Fruit fly (Drosophila melanogaster) whole organism, adult: ENCODE measurements around the gene CG43346.
A peak's percentile ranks its signal among the peaks of the same experiment; 100 is the strongest.

Experiments used
- CG11617 ChIP-seq: fragments of 200-800 bp; sonication (Bioruptor generic); optimal IDR thresholded peaks from 2 replicates; lab custom pipeline; 2017; ENCODE audit warnings: mild to moderate bottlenecking, missing biosample characterization, missing genetic modification reagents, missing genetic modification characterization
- CG12768 ChIP-seq: fragments of 200-800 bp; sonication (Bioruptor generic); optimal IDR thresholded peaks from 2 replicates; lab custom pipeline; 2017; ENCODE audit warnings: missing biosample characterization, missing genetic modification characterization, mild to moderate bottlenecking, moderate library complexity, missing genetic modification reagents
- CG14711 ChIP-seq: fragments of 200-800 bp; sonication (Bioruptor generic); optimal IDR thresholded peaks from 2 replicates; lab custom pipeline; 2018; ENCODE audit warnings: missing biosample characterization, mild to moderate bottlenecking, missing genetic modification characterization, moderate library complexity
- CG1620 ChIP-seq: fragments of 200-800 bp; sonication (Bioruptor generic); optimal IDR thresholded peaks from 2 replicates; lab custom pipeline; 2016; ENCODE audit warnings: missing biosample characterization, missing genetic modification characterization
- CG33017 ChIP-seq: fragments of 200-800 bp; sonication (Bioruptor generic); optimal IDR thresholded peaks from 2 replicates; lab custom pipeline; 2018; ENCODE audit warnings: missing biosample characterization, mild to moderate bottlenecking, missing genetic modification characterization, moderate library complexity
- CG5204 ChIP-seq: fragments of 200-800 bp; sonication (Bioruptor generic); optimal IDR thresholded peaks from 2 replicates; lab custom pipeline; 2016; ENCODE audit warnings: missing biosample characterization, missing genetic modification characterization
- CG7045 ChIP-seq: fragments of 200-800 bp; sonication (Bioruptor generic); optimal IDR thresholded peaks from 2 replicates; lab custom pipeline; 2017; ENCODE audit warnings: missing biosample characterization, mild to moderate bottlenecking, missing genetic modification characterization
- CG7101 ChIP-seq: fragments of 200-800 bp; sonication (Bioruptor generic); optimal IDR thresholded peaks from 2 replicates; lab custom pipeline; 2018; ENCODE audit warnings: missing biosample characterization, mild to moderate bottlenecking, missing genetic modification characterization, moderate library complexity
- Clk ChIP-seq: fragments of 200-800 bp; sonication (Bioruptor generic); optimal IDR thresholded peaks from 2 replicates; lab custom pipeline; 2017; ENCODE audit warnings: missing biosample characterization, missing genetic modification characterization
- Crg-1 ChIP-seq: fragments of 200-800 bp; sonication (Bioruptor generic); optimal IDR thresholded peaks from 2 replicates; lab custom pipeline; 2016; ENCODE audit warnings: missing biosample characterization, missing genetic modification characterization
- Hr96 ChIP-seq: fragments of 200-800 bp; sonication (Bioruptor generic); optimal IDR thresholded peaks from 2 replicates; lab custom pipeline; 2016; ENCODE audit warnings: missing biosample characterization, missing genetic modification characterization
- Mnt ChIP-seq: fragments of 200-800 bp; sonication (Bioruptor generic); optimal IDR thresholded peaks from 2 replicates; lab custom pipeline; 2016; ENCODE audit warnings: missing biosample characterization, mild to moderate bottlenecking, missing genetic modification characterization
- bab1 ChIP-seq: fragments of 200-800 bp; sonication (Bioruptor generic); optimal IDR thresholded peaks from 3 replicates; lab custom pipeline; 2019; ENCODE audit warnings: missing biosample characterization, mild to moderate bottlenecking, missing genetic modification characterization, moderate library complexity
- cic ChIP-seq: fragments of 200-800 bp; sonication (Bioruptor generic); optimal IDR thresholded peaks from 2 replicates; lab custom pipeline; 2017; ENCODE audit warnings: missing biosample characterization, mild to moderate bottlenecking, missing genetic modification characterization, moderate library complexity
- cnc ChIP-seq, 2 experiments: fragments of >200 bp; optimal IDR thresholded peaks; 2 replicates each; lab custom pipeline; 2017
- kay ChIP-seq: fragments of 200-800 bp; sonication (Bioruptor generic); peaks from one replicate; lab custom pipeline; 2016; ENCODE audit warnings: missing biosample characterization, missing genetic modification characterization, borderline replicate concordance
- ovo ChIP-seq: fragments of 200-800 bp; sonication (Bioruptor generic); optimal IDR thresholded peaks from 2 replicates; lab custom pipeline; 2016; ENCODE audit warnings: missing biosample characterization, missing genetic modification characterization
- pad ChIP-seq: fragments of 200-800 bp; sonication (Bioruptor generic); optimal IDR thresholded peaks from 3 replicates; lab custom pipeline; 2017; ENCODE audit warnings: missing biosample characterization, missing genetic modification characterization, mild to moderate bottlenecking, moderate library complexity, missing genetic modification reagents
- tj ChIP-seq: fragments of 200-800 bp; sonication (Bioruptor generic); optimal IDR thresholded peaks from 3 replicates; lab custom pipeline; 2017; ENCODE audit warnings: missing biosample characterization, mild to moderate bottlenecking, missing genetic modification characterization, moderate library complexity
- toe ChIP-seq: fragments of 200-800 bp; sonication (Bioruptor generic); optimal IDR thresholded peaks from 2 replicates; lab custom pipeline; 2016; ENCODE audit warnings: missing biosample characterization, missing genetic modification characterization

The CG43346 gene

DNA sequence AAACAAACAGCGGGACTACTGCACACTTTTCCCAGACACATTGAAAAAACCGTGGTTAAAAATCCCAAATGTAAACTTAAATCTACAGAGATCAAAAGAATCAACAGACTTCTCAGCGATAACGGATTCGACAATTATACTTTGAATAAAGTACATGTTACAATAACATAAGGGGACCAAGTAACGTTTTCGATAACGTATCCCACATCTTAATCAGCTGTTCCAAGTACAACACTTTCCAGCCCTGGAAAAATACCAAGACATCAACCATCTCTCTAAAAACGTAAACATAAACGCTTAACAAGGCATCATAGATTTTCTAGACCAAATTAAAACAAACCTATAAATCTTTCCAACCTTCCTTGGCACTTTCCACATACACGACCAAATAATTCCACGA, 14.5 kb downstream of the CG43346 start:
- TF ChIP-seq bab1 (GFP tag; lab: Kevin White, UChicago) (peak; percentile 22), Clk (GFP tag; lab: Kevin White, UChicago) (no peak)

DNA sequence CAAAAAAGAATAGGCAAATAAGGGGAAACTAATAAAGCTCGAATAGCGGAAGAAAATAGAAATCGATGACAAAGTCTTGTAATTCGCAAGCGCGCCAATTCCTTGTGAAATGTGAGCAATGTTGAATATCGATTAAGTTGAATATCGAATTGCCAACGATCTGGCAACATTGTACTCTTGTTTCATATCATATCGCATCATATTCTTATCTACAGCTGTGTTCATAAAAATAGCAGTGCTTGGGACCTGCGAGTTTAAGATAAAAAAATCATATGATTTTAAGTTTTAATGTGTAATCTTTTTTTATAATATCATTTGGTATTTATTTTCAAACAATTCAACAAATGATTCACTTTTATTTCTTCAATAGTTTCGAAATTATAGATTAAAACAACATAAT, 19.3 kb downstream of the CG43346 start:
- peak; percentile 1 for TF ChIP-seq CG1620 (GFP tag; lab: Kevin White, UChicago)
- TF ChIP-seq CG14711 (tag; lab: Kevin White, UChicago) = no peak
- TF ChIP-seq CG33017 (tag; lab: Kevin White, UChicago) = no peak
- TF ChIP-seq toe (GFP tag; lab: Kevin White, UChicago) = no peak
- peak; percentile 43 for TF ChIP-seq pad

DNA sequence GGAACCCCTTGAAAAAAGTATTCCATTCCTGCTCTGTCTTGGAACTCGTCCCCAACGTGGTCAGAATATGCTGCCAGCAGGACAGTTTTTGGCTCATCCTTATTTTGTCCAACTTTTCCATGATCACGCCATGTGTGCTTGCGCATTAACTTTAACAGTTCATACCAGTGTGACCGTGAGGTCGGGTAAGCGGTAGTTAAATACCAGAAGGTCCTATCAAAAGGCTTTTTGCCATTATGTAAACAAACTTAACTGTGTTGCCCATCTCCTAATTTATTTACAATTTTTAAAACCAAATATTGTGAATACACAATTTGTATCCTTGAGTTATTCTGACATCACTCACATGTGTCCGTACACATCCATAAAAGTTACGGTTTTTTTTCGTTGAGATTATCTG, 20.1 kb downstream of the CG43346 start, which contains the start of gene del:
del (minus strand) TSS at position 305 of the 400 bp plus-strand sequence.
- no peak for TF ChIP-seq cnc (optimal IDR thresholded peaks at IDR 0.05; lab: Kevin White, UChicago)
- TF ChIP-seq pad = no peak
- no peak for TF ChIP-seq tj (GFP tag; lab: Kevin White, UChicago)
- TF ChIP-seq Mnt (GFP tag; lab: Kevin White, UChicago) = no peak
- no peak for TF ChIP-seq CG5204 (GFP tag; lab: Kevin White, UChicago)
- no peak for TF ChIP-seq CG7045
- TF ChIP-seq Crg-1 (GFP tag; lab: Kevin White, UChicago) = no peak
- no peak for TF ChIP-seq CG7101 (tag; lab: Kevin White, UChicago)
- TF ChIP-seq ovo (GFP tag; lab: Kevin White, UChicago) = no peak
- TF ChIP-seq Hr96 (GFP tag; lab: Kevin White, UChicago) = no peak
- no peak for TF ChIP-seq CG11617 (GFP tag; lab: Kevin White, UChicago)
- no peak for TF ChIP-seq toe (GFP tag; lab: Kevin White, UChicago)
- TF ChIP-seq kay (GFP tag; lab: Kevin White, UChicago) = no peak
- no peak for TF ChIP-seq Clk (GFP tag; lab: Kevin White, UChicago)
- TF ChIP-seq CG1620 (GFP tag; lab: Kevin White, UChicago) = no peak
- TF ChIP-seq bab1 (GFP tag; lab: Kevin White, UChicago) = no peak
- TF ChIP-seq cic (GFP tag; lab: Kevin White, UChicago) = no peak
- TF ChIP-seq CG14711 (tag; lab: Kevin White, UChicago) = no peak

DNA sequence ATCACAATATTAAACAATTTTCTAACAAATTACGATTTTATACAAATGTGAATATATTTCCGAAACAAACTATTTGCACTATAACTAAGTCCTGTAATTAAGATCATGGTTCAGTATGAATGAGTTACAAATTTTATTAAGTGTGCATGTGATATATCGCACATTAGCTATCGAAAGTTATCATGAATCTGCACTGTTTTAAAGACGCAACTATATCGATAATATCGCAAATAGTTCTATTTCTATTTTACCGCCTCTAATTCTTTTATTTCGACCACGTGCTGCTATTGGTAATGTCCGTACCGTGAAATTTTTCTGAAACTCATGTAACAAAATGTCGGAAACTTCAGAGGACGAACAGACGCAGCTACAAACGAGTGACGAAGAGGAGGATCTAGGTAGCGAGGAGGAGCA, 25.4 kb downstream of the CG43346 start, which contains the start of gene pths:
pths (plus strand) TSS at position 258 of the 414 bp plus-strand sequence.
- TF ChIP-seq Mnt (GFP tag; lab: Kevin White, UChicago) (peak; percentile 98), CG1620 (GFP tag; lab: Kevin White, UChicago) (peak; percentile 27), toe (GFP tag; lab: Kevin White, UChicago) (peak; percentile 72), cic (GFP tag; lab: Kevin White, UChicago) (no peak), CG14711 (tag; lab: Kevin White, UChicago) (peak; percentile 27)

DNA sequence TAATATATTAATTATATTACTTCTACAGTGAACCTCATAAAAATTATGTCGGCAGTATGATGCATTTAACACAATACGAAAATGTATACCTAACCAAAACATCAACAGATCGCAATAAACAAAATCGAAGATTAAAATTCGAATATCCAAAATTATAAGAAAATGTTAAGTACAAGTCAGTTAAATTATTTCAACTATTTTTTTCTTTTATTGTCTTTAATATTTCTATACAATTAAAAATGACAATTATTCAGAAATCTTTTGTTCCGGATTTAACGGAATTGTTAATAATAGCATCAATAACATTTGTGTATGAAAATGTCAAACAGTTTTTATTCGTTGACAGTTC, 25.9 kb downstream of the CG43346 start:
- TF ChIP-seq tj (GFP tag; lab: Kevin White, UChicago) (peak; percentile 63), CG5204 (GFP tag; lab: Kevin White, UChicago) (no peak), cic (GFP tag; lab: Kevin White, UChicago) (no peak), cnc (optimal IDR thresholded peaks at IDR 0.05; lab: Kevin White, UChicago) (no peak), kay (GFP tag; lab: Kevin White, UChicago) (peak; percentile 80), CG12768 (GFP tag; lab: Kevin White, UChicago) (no peak)

DNA sequence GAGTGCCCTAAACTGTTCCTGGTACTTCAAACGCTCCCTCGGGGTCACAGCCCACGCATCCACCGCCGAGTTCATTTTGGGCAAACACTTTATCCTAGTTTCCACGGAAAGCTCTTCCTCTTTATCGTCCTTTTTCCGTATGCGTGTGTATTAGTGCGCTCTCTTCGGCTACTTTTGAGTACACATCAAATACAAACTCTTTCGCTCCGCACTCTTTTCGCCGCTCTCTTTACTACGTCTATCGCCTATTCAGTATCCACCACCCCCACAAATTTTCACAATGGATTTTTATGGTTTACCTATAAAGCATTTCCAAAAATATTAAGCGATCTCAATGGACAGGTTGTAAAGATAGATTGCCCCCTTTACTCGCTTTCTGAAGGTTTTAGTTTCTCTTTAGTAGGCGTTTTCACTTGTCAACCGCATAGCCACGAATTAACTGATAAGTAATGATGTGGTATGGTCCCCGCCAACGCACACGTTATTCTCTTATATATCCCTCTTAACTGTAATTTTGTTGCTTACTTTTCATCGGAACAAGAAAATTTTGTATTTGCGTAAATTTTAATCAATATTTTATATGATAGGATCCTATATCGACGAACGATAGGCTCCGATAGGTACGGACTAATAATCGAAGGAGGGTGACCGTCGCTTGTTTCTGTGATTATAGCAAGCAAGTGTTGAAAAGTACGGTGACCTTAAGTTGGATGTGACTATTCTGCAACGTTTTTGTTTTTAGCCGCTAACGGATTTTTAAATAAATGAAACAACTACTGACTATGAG, 26.5 kb downstream of the CG43346 start, which contains the start of gene Dap160:
Dap160 (minus strand) TSS at position 634 of the 787 bp plus-strand sequence.
- TF ChIP-seq tj (GFP tag; lab: Kevin White, UChicago) (peak; percentile 96), ovo (GFP tag; lab: Kevin White, UChicago) (no peak), CG14711 (tag; lab: Kevin White, UChicago) (peak; percentile 28), Mnt (GFP tag; lab: Kevin White, UChicago) (peak; percentile 58), CG7101 (tag; lab: Kevin White, UChicago) (peak; percentile 0), kay (GFP tag; lab: Kevin White, UChicago) (no peak), bab1 (GFP tag; lab: Kevin White, UChicago) (peak; percentile 34), Clk (GFP tag; lab: Kevin White, UChicago) (no peak), Hr96 (GFP tag; lab: Kevin White, UChicago) (no peak), cnc (optimal IDR thresholded peaks at IDR 0.05; lab: Kevin White, UChicago) (no peak), cic (GFP tag; lab: Kevin White, UChicago) (peak; percentile 20), CG7045 (no peak), CG11617 (GFP tag; lab: Kevin White, UChicago) (no peak), CG33017 (tag; lab: Kevin White, UChicago) (no peak), toe (GFP tag; lab: Kevin White, UChicago) (peak; percentile 43), pad (peak; percentile 31), CG1620 (GFP tag; lab: Kevin White, UChicago) (peak; percentile 71), CG5204 (GFP tag; lab: Kevin White, UChicago) (no peak), Crg-1 (GFP tag; lab: Kevin White, UChicago) (peak; percentile 30), CG12768 (GFP tag; lab: Kevin White, UChicago) (no peak)
